Worm (Caenorhabditis elegans) whole organism, L1 larva: ENCODE measurements around the gene R10E4.1.

Source experiments
- C04F5.9 ChIP-seq: sonication (generic microtip); optimal IDR thresholded peaks from 2 replicates; lab custom pipeline; 2016; ENCODE audit warnings: missing genetic modification characterization, missing compliant biosample characterization
- C16A3.4 ChIP-seq: fragments of 150-350 bp; optimal IDR thresholded peaks from 2 replicates; lab custom pipeline; 2014; ENCODE audit warnings: missing biosample characterization, missing genetic modification characterization
- C34B4.2 ChIP-seq: sonication (generic microtip); optimal IDR thresholded peaks from 2 replicates; lab custom pipeline; 2017; ENCODE audit warnings: mild to moderate bottlenecking, missing genetic modification characterization, missing compliant biosample characterization
- F16B12.6 ChIP-seq: fragments of 150-350 bp; optimal IDR thresholded peaks from 2 replicates; lab custom pipeline; 2014; ENCODE audit warnings: missing biosample characterization, missing genetic modification characterization
- aha-1 ChIP-seq: fragments of 150-350 bp; optimal IDR thresholded peaks from 2 replicates; lab custom pipeline; 2014; ENCODE audit warnings: missing biosample characterization, missing genetic modification characterization
- alr-1 ChIP-seq: fragments of 200-800 bp; sonication (Bioruptor generic); optimal IDR thresholded peaks from 2 replicates; lab custom pipeline; 2018; ENCODE audit warnings: borderline replicate concordance, mild to moderate bottlenecking, missing genetic modification characterization, missing compliant biosample characterization
- aly-2 ChIP-seq: fragments of 150-350 bp; optimal IDR thresholded peaks from 2 replicates; lab custom pipeline; 2014; ENCODE audit warnings: missing biosample characterization, missing genetic modification characterization
- ceh-8 ChIP-seq: fragments of 200-800 bp; sonication (Bioruptor generic); optimal IDR thresholded peaks from 2 replicates; lab custom pipeline; 2018; ENCODE audit warnings: mild to moderate bottlenecking, missing genetic modification characterization, moderate library complexity, missing compliant biosample characterization
- ceh-82 ChIP-seq, 3 experiments: fragments of 150-350 bp in 1 of 3; sonication (generic microtip) in 2 of 3; optimal IDR thresholded peaks; 2 replicates each; lab custom pipeline; 2014 to 2017; ENCODE audit warnings: missing biosample characterization in 3 of 3, missing genetic modification characterization in 3 of 3
- dsc-1 ChIP-seq: sonication (generic microtip); optimal IDR thresholded peaks from 2 replicates; lab custom pipeline; 2016; ENCODE audit warnings: mild to moderate bottlenecking, missing genetic modification characterization, missing compliant biosample characterization
- egl-13 ChIP-seq: sonication (generic microtip); optimal IDR thresholded peaks from 2 replicates; lab custom pipeline; 2016; ENCODE audit warnings: missing genotype, missing genetic modification reagents, missing genetic modification characterization, missing compliant biosample characterization
- egl-27 ChIP-seq, 2 experiments: fragments of 150-350 bp in 1 of 2; sonication (generic microtip); optimal IDR thresholded peaks; 3 replicates each; lab custom pipeline; 2017 to 2018; ENCODE audit warnings: missing biosample characterization in 2 of 2, missing genetic modification characterization in 2 of 2, missing genetic modification reagents in 2 of 2
- elt-2 ChIP-seq: sonication (generic microtip); optimal IDR thresholded peaks from 2 replicates; lab custom pipeline; 2016; ENCODE audit warnings: missing genetic modification characterization, mild to moderate bottlenecking, inconsistent platforms, missing compliant biosample characterization, missing genetic modification reagents
- fkh-4 ChIP-seq: sonication (generic microtip); optimal IDR thresholded peaks from 2 replicates; lab custom pipeline; 2016; ENCODE audit warnings: missing compliant biosample characterization, missing genetic modification characterization, borderline replicate concordance
- fos-1 ChIP-seq: fragments of 150-350 bp; optimal IDR thresholded peaks from 2 replicates; lab custom pipeline; 2014; ENCODE audit warnings: missing biosample characterization, missing genetic modification characterization
- hlh-4 ChIP-seq: sonication (generic microtip); optimal IDR thresholded peaks from 2 replicates; lab custom pipeline; 2016; ENCODE audit warnings: mild to moderate bottlenecking, missing genetic modification characterization, missing compliant biosample characterization
- hpl-2 ChIP-seq: fragments of 150-350 bp; optimal IDR thresholded peaks from 2 replicates; lab custom pipeline; 2014; ENCODE audit warnings: missing biosample characterization, missing genetic modification reagents, missing genetic modification characterization
- lin-14 ChIP-seq: fragments of 200-800 bp; sonication (Bioruptor generic); optimal IDR thresholded peaks from 2 replicates; lab custom pipeline; 2018; ENCODE audit warnings: mild to moderate bottlenecking, missing genetic modification characterization, moderate library complexity, missing compliant biosample characterization
- lin-15B ChIP-seq: fragments of 150-350 bp; sonication (generic microtip); optimal IDR thresholded peaks from 3 replicates; lab custom pipeline; 2014; ENCODE audit warnings: missing biosample characterization, missing genetic modification characterization
- lin-35 ChIP-seq, 2 experiments: fragments of 150-350 bp; optimal IDR thresholded peaks; 2 replicates each; lab custom pipeline; 2014; ENCODE audit warnings: missing biosample characterization in 2 of 2, missing genetic modification characterization in 2 of 2, missing genetic modification reagents in 2 of 2
- lin-39 ChIP-seq: fragments of 150-350 bp; optimal IDR thresholded peaks from 2 replicates; lab custom pipeline; 2014; ENCODE audit warnings: missing biosample characterization, missing genetic modification reagents, missing genetic modification characterization
- lsy-2 ChIP-seq, 2 experiments: fragments of 150-350 bp; optimal IDR thresholded peaks; 2 replicates each; lab custom pipeline; 2014; ENCODE audit warnings: missing biosample characterization in 2 of 2, missing genetic modification characterization in 2 of 2
- mdl-1 ChIP-seq, 2 experiments: fragments of 150-350 bp; optimal IDR thresholded peaks; 2 replicates each; lab custom pipeline; 2014 to 2017; ENCODE audit warnings: missing biosample characterization in 2 of 2, missing genetic modification characterization in 2 of 2, inconsistent platforms in 1 of 2
- mep-1 ChIP-seq: fragments of 150-350 bp; optimal IDR thresholded peaks from 2 replicates; lab custom pipeline; 2014; ENCODE audit warnings: missing biosample characterization, missing genetic modification characterization
- nhr-11 ChIP-seq: fragments of 150-350 bp; optimal IDR thresholded peaks from 2 replicates; lab custom pipeline; 2014; ENCODE audit warnings: missing biosample characterization, missing genetic modification characterization
- nhr-19 ChIP-seq: fragments of 200-800 bp; sonication (Bioruptor generic); conservative IDR thresholded peaks from 2 replicates; pipeline ENCODE4 v1.3.6; 2022; ENCODE audit warnings: missing genetic modification characterization, missing compliant biosample characterization
- nhr-237 ChIP-seq: fragments of 150-350 bp; optimal IDR thresholded peaks from 2 replicates; lab custom pipeline; 2014; ENCODE audit warnings: missing biosample characterization, missing genetic modification characterization
- nhr-47 ChIP-seq: sonication (generic microtip); optimal IDR thresholded peaks from 2 replicates; lab custom pipeline; 2016; ENCODE audit warnings: mild to moderate bottlenecking, missing genetic modification characterization, moderate library complexity, missing compliant biosample characterization
- nhr-71 ChIP-seq: sonication (generic microtip); optimal IDR thresholded peaks from 2 replicates; lab custom pipeline; 2016; ENCODE audit warnings: mild to moderate bottlenecking, missing genetic modification characterization, moderate library complexity, missing compliant biosample characterization
- nhr-77 ChIP-seq: fragments of 150-350 bp; optimal IDR thresholded peaks from 2 replicates; lab custom pipeline; 2014; ENCODE audit warnings: missing biosample characterization, missing genetic modification characterization
- nhr-84 ChIP-seq: sonication (generic microtip); optimal IDR thresholded peaks from 2 replicates; lab custom pipeline; 2017; ENCODE audit warnings: missing biosample characterization, missing genetic modification characterization
- pax-3 ChIP-seq: fragments of 200-800 bp; sonication (Bioruptor generic); optimal IDR thresholded peaks from 2 replicates; lab custom pipeline; 2018; ENCODE audit warnings: mild to moderate bottlenecking, missing genetic modification characterization, moderate library complexity, missing compliant biosample characterization
- snu-23 ChIP-seq: sonication (generic microtip); optimal IDR thresholded peaks from 2 replicates; lab custom pipeline; 2016; ENCODE audit warnings: missing genetic modification characterization, missing compliant biosample characterization
- sptf-1 ChIP-seq: fragments of 150-350 bp; optimal IDR thresholded peaks from 2 replicates; lab custom pipeline; 2014; ENCODE audit warnings: missing biosample characterization, missing genetic modification characterization
- sup-37 ChIP-seq: fragments of 200-800 bp; sonication (Bioruptor generic); optimal IDR thresholded peaks from 2 replicates; lab custom pipeline; 2018; ENCODE audit warnings: mild to moderate bottlenecking, missing genetic modification characterization, missing compliant biosample characterization
- swsn-7 ChIP-seq: sonication (generic microtip); optimal IDR thresholded peaks from 2 replicates; lab custom pipeline; 2016; ENCODE audit warnings: missing genetic modification characterization, missing compliant biosample characterization
- tbx-2 ChIP-seq: sonication (generic microtip); optimal IDR thresholded peaks from 2 replicates; lab custom pipeline; 2016; ENCODE audit warnings: missing genetic modification characterization, missing compliant biosample characterization
- unc-130 ChIP-seq: fragments of 150-350 bp; optimal IDR thresholded peaks from 2 replicates; lab custom pipeline; 2017; ENCODE audit warnings: missing biosample characterization, missing genetic modification characterization, inconsistent platforms
- unc-98 ChIP-seq: fragments of 200-800 bp; sonication (Bioruptor generic); IDR thresholded peaks from 2 replicates; pipeline ENCODE4 v1.3.6; 2022; ENCODE audit warnings: missing genetic modification characterization, missing compliant biosample characterization
- vab-15 ChIP-seq: sonication (generic microtip); optimal IDR thresholded peaks from 2 replicates; lab custom pipeline; 2017; ENCODE audit warnings: missing genotype, mild to moderate bottlenecking, missing genetic modification characterization, missing compliant biosample characterization
- xbp-1 ChIP-seq: sonication (generic microtip); optimal IDR thresholded peaks from 2 replicates; lab custom pipeline; 2016; ENCODE audit warnings: missing genetic modification characterization, missing compliant biosample characterization
- ztf-4 ChIP-seq: fragments of 150-350 bp; optimal IDR thresholded peaks from 2 replicates; lab custom pipeline; 2014; ENCODE audit warnings: missing biosample characterization, missing genetic modification characterization

The R10E4.1 gene

ce11 chrIII:4284732-4285165 lies 15.2 kb downstream of the R10E4.1 start (continued):
- peak; percentile 83 for TF ChIP-seq xbp-1 (tag; lab: Kevin White, UChicago)
- TF ChIP-seq nhr-47 (tag; lab: Kevin White, UChicago) = peak; percentile 82
- TF ChIP-seq lsy-2 (tag; optimal IDR thresholded peaks at IDR 0.05; lab: Kevin White, UChicago) = peak; percentile 75 to 91
- peak; percentile 98 for TF ChIP-seq lin-14
- peak; percentile 94 for TF ChIP-seq snu-23 (GFP tag; lab: Kevin White, UChicago)
- no peak for TF ChIP-seq dsc-1 (tag; lab: Kevin White, UChicago)
- no peak for TF ChIP-seq vab-15 (tag; lab: Kevin White, UChicago)
- no peak for TF ChIP-seq aha-1 (tag; lab: Kevin White, UChicago)
- peak; percentile 41 for TF ChIP-seq F16B12.6 (tag; lab: Kevin White, UChicago)
- TF ChIP-seq nhr-237 (tag; lab: Kevin White, UChicago) = peak; percentile 59
- TF ChIP-seq C34B4.2 (tag; lab: Kevin White, UChicago) = peak; percentile 60
- no peak for TF ChIP-seq lin-15B (tag; lab: Kevin White, UChicago)
- peak in 1 of 2 experiments; percentile 13 for TF ChIP-seq egl-27 (tag; optimal IDR thresholded peaks at IDR 0.05; lab: Kevin White, UChicago)
- TF ChIP-seq aly-2 = peak; percentile 9
- peak in 1 of 2 experiments; percentile 91 for TF ChIP-seq mdl-1 (tag; optimal IDR thresholded peaks at IDR 0.05; lab: Kevin White, UChicago)
- no peak for TF ChIP-seq unc-130 (tag; lab: Kevin White, UChicago)
- TF ChIP-seq hlh-4 (tag; lab: Kevin White, UChicago) = no peak
- peak; percentile 31 for TF ChIP-seq C04F5.9 (tag; lab: Kevin White, UChicago)
- no peak for TF ChIP-seq nhr-11 (tag; lab: Kevin White, UChicago)
- TF ChIP-seq lin-35 (GFP tag; optimal IDR thresholded peaks at IDR 0.05; lab: Kevin White, UChicago) = peak; percentile 44 to 81
- peak; percentile 81 for TF ChIP-seq swsn-7
- no peak for TF ChIP-seq ceh-8
- TF ChIP-seq mep-1 = peak; percentile 86
- TF ChIP-seq lin-39 (tag; lab: Kevin White, UChicago) = no peak
- peak; percentile 63 for TF ChIP-seq C16A3.4 (tag; lab: Kevin White, UChicago)
- peak; percentile 96 for TF ChIP-seq nhr-71 (tag; lab: Kevin White, UChicago)
- TF ChIP-seq fkh-4 = no peak
- no peak for TF ChIP-seq unc-98
- TF ChIP-seq egl-13 (tag; lab: Kevin White, UChicago) = no peak
- no peak for TF ChIP-seq hpl-2 (GFP tag; lab: Kevin White, UChicago)
- peak; percentile 77 for TF ChIP-seq nhr-77 (tag; lab: Kevin White, UChicago)
- TF ChIP-seq nhr-84 (tag; lab: Kevin White, UChicago) = no peak
- peak; percentile 83 for TF ChIP-seq sup-37 (GFP tag; lab: Kevin White, UChicago)
- peak; percentile 87 for TF ChIP-seq tbx-2 (tag; lab: Kevin White, UChicago)
- TF ChIP-seq ceh-82 (tag; optimal IDR thresholded peaks at IDR 0.05; lab: Kevin White, UChicago) = peak; percentile 15 to 60 (median 21)

ce11 chrIII:4287379-4287778 lies 17.8 kb downstream of the R10E4.1 start, which contains the start of gene R10E4.3:
Gene R10E4.3 (minus strand): TSS chrIII:4287479.
- TF ChIP-seq nhr-237 (tag; lab: Kevin White, UChicago) = no peak
- TF ChIP-seq elt-2 = no peak
- TF ChIP-seq sptf-1 (tag; lab: Kevin White, UChicago) = no peak
- no peak for TF ChIP-seq dsc-1 (tag; lab: Kevin White, UChicago)
- TF ChIP-seq sup-37 (GFP tag; lab: Kevin White, UChicago) = no peak
- TF ChIP-seq nhr-77 (tag; lab: Kevin White, UChicago) = no peak
- no peak for TF ChIP-seq snu-23 (GFP tag; lab: Kevin White, UChicago)
- no peak for TF ChIP-seq alr-1 (tag; lab: Kevin White, UChicago)
- TF ChIP-seq unc-130 (tag; lab: Kevin White, UChicago) = no peak
- TF ChIP-seq pax-3 (tag; lab: Kevin White, UChicago) = no peak
- TF ChIP-seq ztf-4 (tag; lab: Kevin White, UChicago) = no peak
- TF ChIP-seq vab-15 (tag; lab: Kevin White, UChicago) = no peak
- TF ChIP-seq nhr-19 (GFP tag; lab: Robert Waterston, UW) = no peak
- no peak for TF ChIP-seq fos-1
